Worm (Caenorhabditis elegans): ENCODE data around the gene F07G11.4.

DNA sequence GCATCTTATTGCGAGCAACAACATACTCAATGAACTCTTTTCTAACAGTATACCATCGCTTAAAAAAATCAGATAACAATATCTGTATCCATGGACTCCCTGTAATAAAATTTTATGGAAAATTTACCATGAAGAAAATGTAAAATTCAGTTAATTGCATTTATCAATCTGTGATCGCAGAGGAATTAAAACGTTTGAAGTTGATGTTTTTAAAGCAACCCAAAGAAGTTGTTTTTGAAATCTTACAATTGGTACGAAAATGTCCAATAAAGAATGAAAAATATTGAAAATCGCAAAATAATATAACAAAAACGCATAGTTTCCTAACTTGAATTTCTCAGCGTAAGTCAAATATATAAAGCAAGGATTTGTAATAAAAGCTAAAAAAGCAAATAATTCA is 2.1 kb upstream of the F07G11.4 start, which contains the start of gene srj-32:
- TF ChIP-seq sptf-2 (GFP tag; optimal IDR thresholded peaks at IDR 0.05), result no peak
- TF ChIP-seq ets-4 (GFP tag; optimal IDR thresholded peaks at IDR 0.05), result no peak
- no peak for TF ChIP-seq F55B11.4 (tag; optimal IDR thresholded peaks at IDR 0.05; ENCODE audit: borderline replicate concordance, insufficient read depth)
- no peak for TF ChIP-seq nhr-179 (tag; optimal IDR thresholded peaks at IDR 0.05)
